Fruit fly (Drosophila melanogaster): ENCODE results near the gene CG5768.

DNA sequence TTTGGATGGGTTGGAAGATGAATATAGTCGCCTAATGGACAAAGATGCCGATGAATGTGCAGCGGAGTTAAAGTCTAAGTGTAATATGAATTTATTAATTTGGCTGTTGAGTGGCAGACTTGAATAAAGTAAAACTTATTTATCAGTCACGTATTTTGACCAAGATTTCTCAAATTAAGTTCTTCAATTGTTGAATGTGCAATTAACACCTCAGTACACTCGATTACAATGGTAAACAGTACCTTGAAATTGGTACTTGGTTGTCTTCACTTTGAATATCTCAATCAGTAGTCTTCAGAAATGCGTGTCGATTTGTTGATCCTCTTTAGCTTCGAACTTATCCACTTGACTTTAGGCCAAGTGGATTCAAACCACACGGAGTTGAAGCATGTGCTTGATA lies 20.9 kb downstream of the CG5768 start, which contains the start of gene CG13614:
- TF ChIP-seq Myc (optimal IDR thresholded peaks at IDR 0.05) (no peak), h (optimal IDR thresholded peaks at IDR 0.05) (no peak), psq (optimal IDR thresholded peaks at IDR 0.05) (no peak), insv (optimal IDR thresholded peaks at IDR 0.05) (no peak), Sin3A (optimal IDR thresholded peaks at IDR 0.05) (no peak), ttk (optimal IDR thresholded peaks at IDR 0.05) (no peak)
